Worm (Caenorhabditis elegans) whole organism, L2 larva: Measurements from ENCODE around the gene zzz-1.

ENCODE experiments used
- C34F6.9 ChIP-seq: fragments of 150-350 bp; optimal IDR thresholded peaks from 2 replicates; lab custom pipeline; 2014; ENCODE audit warnings: missing biosample characterization, missing genetic modification characterization
- F13H6.1 ChIP-seq: sonication (generic microtip); optimal IDR thresholded peaks from 2 replicates; lab custom pipeline; 2016; ENCODE audit warnings: missing genetic modification characterization, missing compliant biosample characterization
- R02D3.7 ChIP-seq: fragments of 150-350 bp; optimal IDR thresholded peaks from 2 replicates; lab custom pipeline; 2014; ENCODE audit warnings: missing biosample characterization, missing genetic modification characterization
- Y55F3AM.14 ChIP-seq: fragments of 200-800 bp; sonication (Bioruptor generic); optimal IDR thresholded peaks from 2 replicates; lab custom pipeline; 2018; ENCODE audit warnings: mild to moderate bottlenecking, missing genetic modification characterization, missing compliant biosample characterization
- alr-1 ChIP-seq: fragments of 150-350 bp; optimal IDR thresholded peaks from 2 replicates; lab custom pipeline; 2014; ENCODE audit warnings: missing biosample characterization, missing genetic modification characterization
- aly-2 ChIP-seq: fragments of 150-350 bp; optimal IDR thresholded peaks from 2 replicates; lab custom pipeline; 2014; ENCODE audit warnings: missing biosample characterization, missing genetic modification characterization
- ama-1 ChIP-seq: fragments of 150-350 bp; optimal IDR thresholded peaks from 2 replicates; lab custom pipeline; 2018; ENCODE audit warnings: inconsistent platforms
- blmp-1 ChIP-seq: sonication (generic microtip); optimal IDR thresholded peaks from 2 replicates; lab custom pipeline; 2017; ENCODE audit warnings: missing genetic modification characterization, mild to moderate bottlenecking, missing compliant biosample characterization, antibody characterized with exemption, moderate library complexity; ENCODE audit not compliant: insufficient read depth
- ceh-82 ChIP-seq: fragments of 150-350 bp; optimal IDR thresholded peaks from 2 replicates; lab custom pipeline; 2014; ENCODE audit warnings: missing biosample characterization, missing genetic modification characterization
- crh-2 ChIP-seq: sonication (generic microtip); optimal IDR thresholded peaks from 2 replicates; lab custom pipeline; 2017; ENCODE audit warnings: missing biosample characterization, missing genetic modification characterization
- dmd-4 ChIP-seq: sonication (generic microtip); optimal IDR thresholded peaks from 2 replicates; lab custom pipeline; 2017; ENCODE audit warnings: missing biosample characterization, missing genetic modification characterization
- egl-27 ChIP-seq: sonication (generic microtip); optimal IDR thresholded peaks from 3 replicates; lab custom pipeline; 2017; ENCODE audit warnings: missing biosample characterization, missing genetic modification reagents, missing genetic modification characterization
- elt-1 ChIP-seq: fragments of 150-350 bp; optimal IDR thresholded peaks from 2 replicates; lab custom pipeline; 2014; ENCODE audit warnings: missing biosample characterization, missing genetic modification characterization
- elt-3 ChIP-seq: sonication (generic microtip); optimal IDR thresholded peaks from 2 replicates; lab custom pipeline; 2017; ENCODE audit warnings: missing biosample characterization, missing genetic modification characterization
- fos-1 ChIP-seq: fragments of 150-350 bp; optimal IDR thresholded peaks from 2 replicates; lab custom pipeline; 2014; ENCODE audit warnings: missing biosample characterization, missing genetic modification characterization
- gmeb-1 ChIP-seq: fragments of 150-350 bp; optimal IDR thresholded peaks from 2 replicates; lab custom pipeline; 2014; ENCODE audit warnings: missing biosample characterization, missing genetic modification characterization
- lin-13 ChIP-seq: fragments of 150-350 bp; optimal IDR thresholded peaks from 2 replicates; lab custom pipeline; 2014; ENCODE audit warnings: missing biosample characterization, missing genetic modification reagents, missing genetic modification characterization
- lsy-2 ChIP-seq, 2 experiments: fragments of 150-350 bp in 1 of 2; sonication (generic microtip) in 1 of 2; optimal IDR thresholded peaks; 2 replicates each; lab custom pipeline; 2014 to 2017; ENCODE audit warnings: missing biosample characterization in 2 of 2, missing genetic modification characterization in 2 of 2
- mab-5 ChIP-seq: fragments of 150-350 bp; optimal IDR thresholded peaks from 2 replicates; lab custom pipeline; 2014; ENCODE audit warnings: missing biosample characterization, missing genetic modification characterization
- mdl-1 ChIP-seq, 2 experiments: fragments of 150-350 bp in 1 of 2; sonication (generic microtip) in 1 of 2; optimal IDR thresholded peaks; 2 replicates each; lab custom pipeline; 2017; ENCODE audit warnings: missing biosample characterization in 2 of 2, missing genetic modification characterization in 2 of 2
- nhr-12 ChIP-seq: fragments of 150-350 bp; optimal IDR thresholded peaks from 2 replicates; lab custom pipeline; 2014; ENCODE audit warnings: missing biosample characterization, missing genetic modification characterization
- nhr-129 ChIP-seq: fragments of 150-350 bp; optimal IDR thresholded peaks from 2 replicates; lab custom pipeline; 2014; ENCODE audit warnings: missing biosample characterization, missing genetic modification characterization
- nhr-21 ChIP-seq: fragments of 150-350 bp; optimal IDR thresholded peaks from 2 replicates; lab custom pipeline; 2014; ENCODE audit warnings: missing biosample characterization, missing genetic modification characterization
- nhr-237 ChIP-seq: fragments of 150-350 bp; optimal IDR thresholded peaks from 2 replicates; lab custom pipeline; 2014; ENCODE audit warnings: missing biosample characterization, missing genetic modification characterization
- nhr-25 ChIP-seq: fragments of 150-350 bp; sonication (generic microtip); optimal IDR thresholded peaks from 3 replicates; lab custom pipeline; 2014; ENCODE audit warnings: missing biosample characterization, missing genetic modification characterization
- nhr-6 ChIP-seq: fragments of 150-350 bp; optimal IDR thresholded peaks from 2 replicates; lab custom pipeline; 2014; ENCODE audit warnings: missing biosample characterization, missing genetic modification characterization
- nhr-77 ChIP-seq: fragments of 150-350 bp; optimal IDR thresholded peaks from 2 replicates; lab custom pipeline; 2014; ENCODE audit warnings: missing biosample characterization, missing genetic modification characterization
- peb-1 ChIP-seq: fragments of 150-350 bp; optimal IDR thresholded peaks from 2 replicates; lab custom pipeline; 2014; ENCODE audit warnings: missing biosample characterization, missing genetic modification characterization
- sem-4 ChIP-seq: fragments of 150-350 bp; optimal IDR thresholded peaks from 2 replicates; lab custom pipeline; 2014; ENCODE audit warnings: missing biosample characterization, missing genetic modification reagents, missing genetic modification characterization
- sma-3 ChIP-seq: sonication (generic microtip); optimal IDR thresholded peaks from 2 replicates; lab custom pipeline; 2016; ENCODE audit warnings: missing genetic modification reagents, missing genetic modification characterization, missing compliant biosample characterization
- sma-9 ChIP-seq, 2 experiments: fragments of 150-350 bp in 1 of 2; sonication (generic microtip) in 1 of 2; optimal IDR thresholded peaks; 2 replicates each; lab custom pipeline; 2014 to 2016; ENCODE audit warnings: missing genetic modification characterization in 2 of 2, mild to moderate bottlenecking in 1 of 2, missing biosample characterization in 1 of 2, missing compliant biosample characterization in 1 of 2, missing genetic modification reagents in 1 of 2, moderate library complexity in 1 of 2
- snpc-4 ChIP-seq: fragments of 150-350 bp; optimal IDR thresholded peaks from 2 replicates; lab custom pipeline; 2014; ENCODE audit warnings: missing biosample characterization, missing genetic modification characterization
- unc-55 ChIP-seq: fragments of 150-350 bp; sonication (generic microtip); optimal IDR thresholded peaks from 3 replicates; lab custom pipeline; 2014; ENCODE audit warnings: missing biosample characterization, missing genetic modification reagents, missing genetic modification characterization
- unc-62 ChIP-seq: fragments of 150-350 bp; optimal IDR thresholded peaks from 2 replicates; lab custom pipeline; 2014; ENCODE audit warnings: missing biosample characterization, missing genetic modification reagents, missing genetic modification characterization
- zag-1 ChIP-seq: fragments of 150-350 bp; optimal IDR thresholded peaks from 2 replicates; lab custom pipeline; 2014; ENCODE audit warnings: missing biosample characterization, missing genetic modification characterization
- ztf-1 ChIP-seq: fragments of 200-800 bp; sonication (Bioruptor generic); conservative IDR thresholded peaks from 2 replicates; pipeline ENCODE4 v1.3.6; 2022; ENCODE audit warnings: missing genetic modification characterization, missing compliant biosample characterization
- ztf-11 ChIP-seq: sonication (generic microtip); optimal IDR thresholded peaks from 2 replicates; lab custom pipeline; 2017; ENCODE audit warnings: missing biosample characterization, missing genetic modification characterization
- ztf-4 ChIP-seq: fragments of 150-350 bp; optimal IDR thresholded peaks from 2 replicates; lab custom pipeline; 2014; ENCODE audit warnings: missing biosample characterization, missing genetic modification characterization

zzz-1 gene

DNA sequence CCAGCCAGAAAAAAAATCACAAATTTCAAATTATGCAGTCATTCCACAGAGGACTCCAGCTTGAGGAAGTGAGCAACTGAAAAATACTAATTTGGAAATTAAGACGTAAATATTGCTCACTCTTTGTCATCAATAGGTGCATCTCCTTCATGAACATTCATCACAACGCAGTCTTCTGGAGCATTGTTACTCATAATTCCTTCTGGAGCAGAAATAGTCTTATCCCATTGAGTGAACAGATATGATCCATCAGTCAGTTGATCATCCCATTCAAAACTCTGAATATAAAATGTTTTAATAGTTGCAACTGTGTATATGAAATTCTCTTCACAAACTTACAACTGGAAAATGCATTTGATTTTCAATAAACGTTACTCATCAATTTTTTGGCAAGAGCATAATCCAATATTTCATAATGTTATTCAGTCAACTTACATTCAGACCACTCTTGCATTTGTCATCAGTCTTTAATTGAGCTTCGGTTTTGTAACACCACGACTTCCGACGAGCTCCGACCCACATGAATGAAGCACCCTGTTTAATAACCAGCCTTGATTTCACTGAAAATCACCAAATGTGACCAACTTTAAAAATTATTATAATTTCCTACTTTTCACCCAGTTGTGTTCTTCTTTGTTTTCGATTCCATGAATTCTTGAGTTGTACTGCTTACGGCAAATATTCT, 44.6 kb upstream of the zzz-1 start:
- TF ChIP-seq sma-9 (GFP tag; optimal IDR thresholded peaks at IDR 0.05; lab: Kevin White, UChicago) (peak; percentile 20), sma-9 (tag; optimal IDR thresholded peaks at IDR 0.05; lab: Kevin White, UChicago) (no peak), Y55F3AM.14 (GFP tag; lab: Kevin White, UChicago) (peak; percentile 21), ama-1 (peak; percentile 74), R02D3.7 (tag; lab: Kevin White, UChicago) (no peak), elt-3 (tag; lab: Kevin White, UChicago) (no peak), nhr-237 (no peak), ztf-4 (tag; lab: Kevin White, UChicago) (peak; percentile 60), blmp-1 (peak; percentile 9), mdl-1 (tag; optimal IDR thresholded peaks at IDR 0.05; lab: Kevin White, UChicago) (no peak), nhr-6 (tag; lab: Kevin White, UChicago) (peak; percentile 32), nhr-12 (tag; lab: Kevin White, UChicago) (no peak), lsy-2 (tag; optimal IDR thresholded peaks at IDR 0.05; lab: Kevin White, UChicago) (peak in 1 of 2 experiments; percentile 40), nhr-25 (tag; lab: Kevin White, UChicago) (peak; percentile 29), unc-62 (no peak), peb-1 (tag; lab: Kevin White, UChicago) (no peak), ztf-11 (tag; lab: Kevin White, UChicago) (no peak), nhr-21 (tag; lab: Kevin White, UChicago) (no peak), lin-13 (GFP tag; lab: Kevin White, UChicago) (peak; percentile 25)

DNA sequence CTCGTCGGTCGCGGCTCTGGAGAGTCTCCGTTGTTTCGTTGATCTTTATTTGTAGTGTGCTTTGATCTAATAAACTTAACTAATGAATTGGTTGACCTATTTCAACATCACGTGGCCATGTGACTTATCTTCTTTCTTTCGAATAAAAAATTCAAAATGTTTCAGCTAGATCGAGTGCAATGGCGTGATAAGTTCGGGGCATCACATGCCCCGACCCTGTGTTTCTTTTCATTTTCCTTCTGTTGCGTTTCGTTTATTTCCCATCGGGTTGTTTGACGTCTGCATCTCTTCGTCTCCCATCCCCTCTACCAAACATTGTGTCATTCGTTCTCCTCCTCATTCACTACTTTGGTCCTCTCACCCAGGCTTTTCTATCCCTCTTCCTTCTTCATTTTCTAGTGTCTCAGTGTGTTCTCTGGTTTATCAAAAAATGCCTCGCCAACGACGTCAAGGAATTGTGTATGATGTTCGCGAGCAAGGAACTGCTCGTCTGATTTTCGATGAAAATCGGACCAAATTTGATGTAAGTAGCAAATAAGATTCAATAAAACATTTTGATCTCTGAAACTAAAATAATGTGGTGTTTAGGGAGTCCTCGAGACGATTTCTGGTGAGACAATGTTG, 42.8 kb upstream of the zzz-1 start, which contains the start of gene F17C11.4:
TSS of gene F17C11.4 (plus strand) at position 206 of the 624 bp plus-strand sequence.
- peak; percentile 4 for TF ChIP-seq unc-55
- peak; percentile 88 for TF ChIP-seq ztf-4 (tag; lab: Kevin White, UChicago)
- peak; percentile 59 for TF ChIP-seq lin-13 (GFP tag; lab: Kevin White, UChicago)
- peak; percentile 57 for TF ChIP-seq crh-2 (tag; lab: Kevin White, UChicago)
- TF ChIP-seq sem-4: peak; percentile 70
- TF ChIP-seq snpc-4 (tag; lab: Kevin White, UChicago): peak; percentile 48
- TF ChIP-seq C34F6.9 (tag; lab: Kevin White, UChicago): peak; percentile 85
- TF ChIP-seq gmeb-1 (tag; lab: Kevin White, UChicago): peak; percentile 58
- no peak for TF ChIP-seq elt-1 (tag; lab: Kevin White, UChicago)
- TF ChIP-seq ztf-1 (GFP tag; lab: Robert Waterston, UW): no peak
- TF ChIP-seq dmd-4 (tag; lab: Kevin White, UChicago): no peak
- TF ChIP-seq nhr-25 (tag; lab: Kevin White, UChicago): peak; percentile 90
- no peak for TF ChIP-seq nhr-77 (tag; lab: Kevin White, UChicago)
- TF ChIP-seq ama-1: peak; percentile 88
- no peak for TF ChIP-seq alr-1 (tag; lab: Kevin White, UChicago)
- TF ChIP-seq aly-2 (tag; lab: Kevin White, UChicago): no peak
- peak; percentile 39 for TF ChIP-seq mab-5
- peak; percentile 81 for TF ChIP-seq nhr-21 (tag; lab: Kevin White, UChicago)
- peak; percentile 54 for TF ChIP-seq zag-1 (tag; lab: Kevin White, UChicago)
- peak; percentile 72 for TF ChIP-seq nhr-6 (tag; lab: Kevin White, UChicago)
- TF ChIP-seq egl-27 (tag; lab: Kevin White, UChicago): peak; percentile 49
- peak; percentile 75 for TF ChIP-seq sma-3 (GFP tag; lab: Kevin White, UChicago)
- peak; percentile 66 for TF ChIP-seq fos-1
- TF ChIP-seq blmp-1: peak; percentile 76
- TF ChIP-seq F13H6.1 (tag; lab: Kevin White, UChicago): peak; percentile 91
- TF ChIP-seq nhr-129 (tag; lab: Kevin White, UChicago): peak; percentile 96
- peak; percentile 86 for TF ChIP-seq Y55F3AM.14 (GFP tag; lab: Kevin White, UChicago)
- no peak for TF ChIP-seq ceh-82
- TF ChIP-seq mdl-1 (tag; optimal IDR thresholded peaks at IDR 0.05; lab: Kevin White, UChicago): peak; percentile 28 to 85
- peak in 1 of 2 experiments; percentile 84 for TF ChIP-seq lsy-2 (tag; optimal IDR thresholded peaks at IDR 0.05; lab: Kevin White, UChicago)
- peak; percentile 96 for TF ChIP-seq sma-9 (GFP tag; optimal IDR thresholded peaks at IDR 0.05; lab: Kevin White, UChicago)
- TF ChIP-seq sma-9 (tag; optimal IDR thresholded peaks at IDR 0.05; lab: Kevin White, UChicago): no peak
